Worm (Caenorhabditis elegans): ENCODE data around the gene pbs-3.

DNA sequence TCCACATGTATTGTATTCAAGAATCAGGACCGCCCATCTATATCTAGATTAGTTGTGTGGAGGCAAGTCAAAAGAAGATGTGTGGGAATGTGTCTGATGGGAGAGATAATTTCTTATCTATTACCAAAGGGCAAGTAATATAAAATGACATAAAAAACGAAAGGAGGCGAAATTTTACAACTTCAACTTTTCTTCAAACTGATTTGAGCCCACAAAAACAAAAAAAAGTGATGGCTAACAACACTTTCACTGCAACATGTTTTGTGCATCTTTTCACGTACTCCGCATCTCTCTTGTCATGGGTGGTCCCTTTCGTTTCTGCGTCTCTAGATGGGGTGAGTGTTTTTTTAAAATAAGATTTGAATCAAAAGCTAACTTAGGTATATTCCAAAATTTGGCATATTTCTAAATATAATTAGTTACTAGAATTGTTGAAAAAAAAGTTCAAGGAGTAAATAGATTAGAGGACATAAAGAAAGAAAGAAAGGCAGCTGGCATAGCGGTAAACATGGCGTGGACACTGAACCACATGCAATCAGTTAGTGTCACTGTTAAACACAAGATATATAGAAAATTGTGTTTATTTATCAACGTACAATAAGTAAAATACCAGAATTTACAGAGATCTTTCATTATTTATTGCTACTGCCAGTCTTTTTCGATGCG is 13.6 kb downstream of the pbs-3 start, which contains the start of gene ZK546.19:
- TF ChIP-seq fos-1 (tag; optimal IDR thresholded peaks at IDR 0.05) (no peak), unc-39 (tag; optimal IDR thresholded peaks at IDR 0.05) (no peak), nhr-77 (tag; optimal IDR thresholded peaks at IDR 0.05) (no peak), nhr-43 (tag; optimal IDR thresholded peaks at IDR 0.05; ENCODE audit: poor library complexity, severe bottlenecking) (no peak)
